Fruit fly (Drosophila melanogaster): ENCODE data around the gene ymp.

ymp gene

DNA sequence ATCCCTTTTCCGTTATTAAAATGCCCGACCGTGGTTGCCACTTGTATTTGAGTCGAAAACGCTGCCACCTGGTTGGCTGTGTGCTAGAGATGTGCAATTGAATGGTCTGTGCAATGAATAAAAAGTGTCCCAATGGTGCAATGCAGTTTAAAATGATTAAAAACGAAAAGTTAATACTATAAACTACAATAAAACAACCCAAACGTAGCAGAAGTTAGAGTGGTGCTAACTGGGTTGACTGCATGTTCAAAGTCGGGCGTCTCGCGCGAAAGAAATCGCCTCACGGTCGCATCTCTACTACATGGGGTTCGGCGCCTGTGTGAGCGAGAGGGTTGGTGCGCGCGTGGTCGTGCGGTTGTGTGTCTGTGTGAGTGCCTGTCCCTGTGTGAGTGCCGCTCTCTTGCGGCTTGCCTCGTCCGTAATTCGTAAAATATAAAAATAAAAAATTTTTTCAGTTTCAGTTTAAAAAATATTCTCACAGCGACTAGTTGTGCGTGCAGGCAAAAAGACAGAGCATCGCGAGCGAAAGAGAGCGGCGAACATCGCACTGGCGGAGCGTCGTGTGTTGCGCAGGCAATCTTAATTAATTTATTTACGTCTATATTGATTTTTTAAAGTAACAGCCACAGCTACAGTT, 38.1 kb upstream of the ymp start (continued):
- peak; percentile 79 for TF ChIP-seq trh (GFP tag; optimal IDR thresholded peaks at IDR 0.05)
- TF ChIP-seq Meics (GFP tag; optimal IDR thresholded peaks at IDR 0.05): peak; percentile 92
- TF ChIP-seq Camta (GFP tag; optimal IDR thresholded peaks at IDR 0.05): peak; percentile 91
- TF ChIP-seq slp2 (GFP tag; optimal IDR thresholded peaks at IDR 0.05): peak; percentile 95
- no peak for TF ChIP-seq CG11696 (GFP tag; IDR thresholded peaks at IDR 0.05)
- TF ChIP-seq Fer3 (tag; optimal IDR thresholded peaks at IDR 0.05): peak; percentile 88
- peak; percentile 94 to 96 for TF ChIP-seq chif (GFP tag; optimal IDR thresholded peaks at IDR 0.05)
- TF ChIP-seq CG6854 (GFP tag; optimal IDR thresholded peaks at IDR 0.05): peak; percentile 65
- TF ChIP-seq shn (GFP tag; optimal IDR thresholded peaks at IDR 0.05): peak; percentile 98
- peak; percentile 94 for TF ChIP-seq CG9215 (GFP tag; IDR thresholded peaks at IDR 0.05)
- peak; percentile 100 for TF ChIP-seq Ets65A (GFP tag)
- TF ChIP-seq tna (GFP tag; IDR thresholded peaks at IDR 0.05; ENCODE audit: partially characterized antibody): peak; percentile 70
- peak; percentile 94 for TF ChIP-seq dysf (GFP tag; IDR thresholded peaks at IDR 0.05)
- TF ChIP-seq her (GFP tag; optimal IDR thresholded peaks at IDR 0.05): peak; percentile 95
- TF ChIP-seq sens (GFP tag): peak; percentile 99
- TF ChIP-seq Poxn (GFP tag; IDR thresholded peaks at IDR 0.05): peak; percentile 79
- peak; percentile 85 for TF ChIP-seq HLH3B (GFP tag; IDR thresholded peaks at IDR 0.05)
- TF ChIP-seq CG4424 (GFP tag; optimal IDR thresholded peaks at IDR 0.05): peak; percentile 88
- peak; percentile 95 for TF ChIP-seq CG12391 (tag; optimal IDR thresholded peaks at IDR 0.05)
- TF ChIP-seq insv (GFP tag; optimal IDR thresholded peaks at IDR 0.05): peak in 1 of 2 experiments; percentile 73
- TF ChIP-seq dati (GFP tag; IDR thresholded peaks at IDR 0.05): 0 out of 2 replicates have a peak, but pooled peaks have one; percentile 40
- peak; percentile 87 for TF ChIP-seq NC2α (GFP tag; optimal IDR thresholded peaks at IDR 0.05)
- peak; percentile 90 for TF ChIP-seq org-1 (GFP tag; optimal IDR thresholded peaks at IDR 0.05)
- peak in 1 of 2 experiments; percentile 85 for TF ChIP-seq eve (GFP tag; optimal IDR thresholded peaks at IDR 0.05)
- TF ChIP-seq CG14667 (GFP tag; IDR thresholded peaks at IDR 0.05): peak; percentile 91
- peak; percentile 88 for TF ChIP-seq Fer2 (tag; optimal IDR thresholded peaks at IDR 0.05)
- TF ChIP-seq CG5953 (GFP tag; IDR thresholded peaks at IDR 0.05): peak; percentile 83
- peak; percentile 95 for TF ChIP-seq ewg (GFP tag; optimal IDR thresholded peaks at IDR 0.05)
- peak; percentile 95 for TF ChIP-seq CG8290 (GFP tag; optimal IDR thresholded peaks at IDR 0.05)
- peak; percentile 44 to 95 for TF ChIP-seq CG8290 (tag; optimal IDR thresholded peaks at IDR 0.05)
- peak; percentile 76 for TF ChIP-seq CG9797 (GFP tag; optimal IDR thresholded peaks at IDR 0.05)
- peak; percentile 94 for TF ChIP-seq CG10366 (GFP tag; IDR thresholded peaks at IDR 0.05)
- TF ChIP-seq CG1603 (tag; optimal IDR thresholded peaks at IDR 0.05): peak; percentile 95
- peak; percentile 87 for TF ChIP-seq HHEX (GFP tag; optimal IDR thresholded peaks at IDR 0.05)
- peak; percentile 55 for TF ChIP-seq fd102C (GFP tag; optimal IDR thresholded peaks at IDR 0.05)
- TF ChIP-seq CG9609 (GFP tag; optimal IDR thresholded peaks at IDR 0.05): peak; percentile 96
- peak; percentile 96 for TF ChIP-seq Chrac-16 (GFP tag; optimal IDR thresholded peaks at IDR 0.05)
- TF ChIP-seq gcm (GFP tag; optimal IDR thresholded peaks at IDR 0.05): peak; percentile 86
- peak; percentile 87 for TF ChIP-seq CG18764 (GFP tag; optimal IDR thresholded peaks at IDR 0.05)
- peak; percentile 90 for TF ChIP-seq unpg (GFP tag; optimal IDR thresholded peaks at IDR 0.05)
- TF ChIP-seq CG9932 (GFP tag; IDR thresholded peaks at IDR 0.05): peak; percentile 98
- TF ChIP-seq gfzf (GFP tag; optimal IDR thresholded peaks at IDR 0.05): peak; percentile 48
- peak; percentile 78 for TF ChIP-seq CG2202 (tag; optimal IDR thresholded peaks at IDR 0.05)
- peak; percentile 90 for TF ChIP-seq CG10147 (GFP tag; optimal IDR thresholded peaks at IDR 0.05)
- TF ChIP-seq NC2β (GFP tag; optimal IDR thresholded peaks at IDR 0.05): peak; percentile 89
- peak; percentile 77; the same call in 2 of the 3 replicates for TF ChIP-seq C15 (GFP tag; IDR thresholded peaks at IDR 0.05)
- TF ChIP-seq Ptx1 (GFP tag; IDR thresholded peaks at IDR 0.05): peak; percentile 93
- peak; percentile 96 for TF ChIP-seq dm (GFP tag; optimal IDR thresholded peaks at IDR 0.05)
- peak; percentile 95 for TF ChIP-seq E2f2 (GFP tag; IDR thresholded peaks at IDR 0.05)
- peak; percentile 83; the same call in 2 of the 3 replicates for TF ChIP-seq jigr1 (GFP tag; IDR thresholded peaks at IDR 0.05)
- peak; percentile 93 for TF ChIP-seq CG17186 (GFP tag; optimal IDR thresholded peaks at IDR 0.05)

Data from whole organism, embryonic.